Fruit fly (Drosophila melanogaster) whole organism, embryonic: ENCODE results near the gene CG13917.

Experiments used
- C15 ChIP-seq: fragments of 200-800 bp; sonication (Bioruptor generic); IDR thresholded peaks from 3 replicates; pipeline ENCODE4 v1.3.6; 2022; ENCODE audit warnings: missing biosample characterization, missing genetic modification characterization
- CG10321 ChIP-seq: fragments of 200-800 bp; sonication (Bioruptor generic); IDR thresholded peaks from 2 replicates; pipeline ENCODE4 v1.3.6; 2022; ENCODE audit warnings: missing biosample characterization, missing genetic modification characterization
- CG10543 ChIP-seq: fragments of 200-800 bp; sonication (Bioruptor generic); optimal IDR thresholded peaks from 3 replicates; lab custom pipeline; 2017; ENCODE audit warnings: missing biosample characterization, mild to moderate bottlenecking, missing genetic modification characterization, moderate library complexity
- CG14014 ChIP-seq: fragments of 200-800 bp; sonication (Bioruptor generic); IDR thresholded peaks from 2 replicates; pipeline ENCODE4 v1.3.6; 2022; ENCODE audit warnings: missing biosample characterization, missing genetic modification characterization
- CG14860 ChIP-seq: fragments of 200-800 bp; sonication (Bioruptor generic); IDR thresholded peaks from 3 replicates; pipeline ENCODE4 v1.3.6; 2022; ENCODE audit warnings: missing biosample characterization, missing genetic modification characterization; ENCODE audit not compliant: partially characterized antibody
- CG14965 ChIP-seq: fragments of 200-800 bp; sonication (Bioruptor generic); optimal IDR thresholded peaks from 2 replicates; lab custom pipeline; 2016; ENCODE audit warnings: missing biosample characterization, missing genetic modification characterization, borderline replicate concordance
- CG1602 ChIP-seq: fragments of 200-800 bp; sonication (Bioruptor generic); optimal IDR thresholded peaks from 3 replicates; lab custom pipeline; 2016; ENCODE audit warnings: missing biosample characterization, missing genetic modification characterization
- CG1603 ChIP-seq: fragments of 200-800 bp; sonication (Bioruptor generic); optimal IDR thresholded peaks from 2 replicates; lab custom pipeline; 2019; ENCODE audit warnings: missing biosample characterization, mild to moderate bottlenecking, missing genetic modification characterization, moderate library complexity
- CG16863 ChIP-seq: fragments of 200-800 bp; sonication (Bioruptor generic); optimal IDR thresholded peaks from 3 replicates; lab custom pipeline; 2016; ENCODE audit warnings: missing biosample characterization, missing genetic modification characterization
- CG17385 ChIP-seq: fragments of 200-800 bp; sonication (Bioruptor generic); optimal IDR thresholded peaks from 3 replicates; lab custom pipeline; 2018; ENCODE audit warnings: missing biosample characterization, mild to moderate bottlenecking, missing genetic modification characterization
- CG18599 ChIP-seq: fragments of 200-800 bp; sonication (Bioruptor generic); optimal IDR thresholded peaks from 3 replicates; lab custom pipeline; 2017; ENCODE audit warnings: missing biosample characterization, missing genetic modification characterization, mild to moderate bottlenecking, moderate library complexity, missing genetic modification reagents
- CG18619 ChIP-seq: fragments of 200-800 bp; sonication (Bioruptor generic); optimal IDR thresholded peaks from 3 replicates; lab custom pipeline; 2017; ENCODE audit warnings: missing biosample characterization, mild to moderate bottlenecking, missing genetic modification characterization
- CG2712 ChIP-seq: fragments of 200-800 bp; optimal IDR thresholded peaks from 3 replicates; lab custom pipeline; 2019; ENCODE audit warnings: missing biosample characterization, mild to moderate bottlenecking, missing genetic modification characterization, moderate library complexity
- CG31388 ChIP-seq: fragments of 200-800 bp; sonication (Bioruptor generic); optimal IDR thresholded peaks from 2 replicates; lab custom pipeline; 2016; ENCODE audit warnings: missing biosample characterization, missing genetic modification characterization
- CG4854 ChIP-seq: fragments of 200-800 bp; sonication (Bioruptor generic); optimal IDR thresholded peaks from 2 replicates; lab custom pipeline; 2016; ENCODE audit warnings: missing biosample characterization, missing genetic modification characterization, inconsistent platforms
- CG6689 ChIP-seq: fragments of 200-800 bp; sonication (Bioruptor generic); IDR thresholded peaks from 2 replicates; pipeline ENCODE4 v1.3.6; 2022; ENCODE audit warnings: missing biosample characterization, missing genetic modification characterization
- CG6765 ChIP-seq: fragments of 200-800 bp; sonication (Bioruptor generic); optimal IDR thresholded peaks from 3 replicates; lab custom pipeline; 2017; ENCODE audit warnings: missing biosample characterization, mild to moderate bottlenecking, missing genetic modification characterization
- CG8478 ChIP-seq: fragments of >200 bp; optimal IDR thresholded peaks from 2 replicates; lab custom pipeline; 2018
- CG9797 ChIP-seq: fragments of 200-800 bp; sonication (Bioruptor generic); optimal IDR thresholded peaks from 3 replicates; lab custom pipeline; 2018; ENCODE audit warnings: missing biosample characterization, mild to moderate bottlenecking, missing genetic modification characterization
- CrebB ChIP-seq: fragments of 200-800 bp; sonication (Bioruptor generic); optimal IDR thresholded peaks from 3 replicates; lab custom pipeline; 2018; ENCODE audit warnings: missing biosample characterization, mild to moderate bottlenecking, missing genetic modification characterization
- D ChIP-seq, 2 experiments: fragments of 200-800 bp in 1 of 2; fragments of >200 bp in 1 of 2; sonication (Bioruptor generic) in 1 of 2; optimal IDR thresholded peaks; 2 replicates in 1 of 2; 3 replicates in 1 of 2; lab custom pipeline; 2017; ENCODE audit warnings: mild to moderate bottlenecking in 1 of 2, missing biosample characterization in 1 of 2, missing genetic modification characterization in 1 of 2, missing genetic modification reagents in 1 of 2
- Doc2 ChIP-seq: fragments of 200-800 bp; sonication (Bioruptor generic); IDR thresholded peaks from 2 replicates; pipeline ENCODE4 v1.3.6; 2022; ENCODE audit warnings: missing biosample characterization, missing genetic modification characterization
- Fer3 ChIP-seq: fragments of 200-800 bp; sonication (Bioruptor generic); optimal IDR thresholded peaks from 2 replicates; lab custom pipeline; 2018; ENCODE audit warnings: missing biosample characterization, mild to moderate bottlenecking, missing genetic modification characterization, moderate library complexity
- Lim3 ChIP-seq: fragments of 200-800 bp; sonication (Bioruptor generic); IDR thresholded peaks from 2 replicates; pipeline ENCODE4 v1.3.6; 2022; ENCODE audit warnings: missing biosample characterization, missing genetic modification characterization
- MESR4 ChIP-seq: fragments of 200-800 bp; sonication (Bioruptor generic); optimal IDR thresholded peaks from 2 replicates; lab custom pipeline; 2018; ENCODE audit warnings: missing biosample characterization, mild to moderate bottlenecking, missing genetic modification characterization, moderate library complexity
- MTF-1 ChIP-seq: fragments of 200-800 bp; sonication (Bioruptor generic); optimal IDR thresholded peaks from 2 replicates; lab custom pipeline; 2018; ENCODE audit warnings: missing biosample characterization, mild to moderate bottlenecking, missing genetic modification characterization, borderline replicate concordance
- NC2α ChIP-seq: fragments of 200-800 bp; sonication (Bioruptor generic); optimal IDR thresholded peaks from 2 replicates; lab custom pipeline; 2016; ENCODE audit warnings: missing biosample characterization, missing genetic modification characterization
- Xrp1 ChIP-seq: fragments of 200-800 bp; sonication (Bioruptor generic); IDR thresholded peaks from 2 replicates; pipeline ENCODE4 v1.3.6; 2022; ENCODE audit warnings: missing biosample characterization, missing genetic modification characterization
- ab ChIP-seq: fragments of 200-800 bp; sonication (Bioruptor generic); optimal IDR thresholded peaks from 2 replicates; lab custom pipeline; 2016; ENCODE audit warnings: missing biosample characterization, missing genetic modification characterization
- ac ChIP-seq: fragments of 200-800 bp; sonication (Bioruptor generic); optimal IDR thresholded peaks from 3 replicates; lab custom pipeline; 2017; ENCODE audit warnings: missing biosample characterization, mild to moderate bottlenecking, missing genetic modification characterization
- az2 ChIP-seq: fragments of 200-800 bp; sonication (Bioruptor generic); optimal IDR thresholded peaks from 3 replicates; lab custom pipeline; 2016; ENCODE audit warnings: missing biosample characterization, missing genetic modification characterization
- bab2 ChIP-seq: fragments of 200-800 bp; sonication (Bioruptor generic); optimal IDR thresholded peaks from 2 replicates; lab custom pipeline; 2016; ENCODE audit warnings: missing biosample characterization, missing genetic modification characterization
- br ChIP-seq: fragments of >200 bp; optimal IDR thresholded peaks from 2 replicates; lab custom pipeline; 2017
- cato ChIP-seq: fragments of 200-800 bp; sonication (Bioruptor generic); optimal IDR thresholded peaks from 2 replicates; lab custom pipeline; 2016; ENCODE audit warnings: missing biosample characterization, missing genetic modification characterization, borderline replicate concordance
- crc ChIP-seq: fragments of 200-800 bp; sonication (Bioruptor generic); optimal IDR thresholded peaks from 2 replicates; lab custom pipeline; 2016; ENCODE audit warnings: missing biosample characterization, missing genetic modification characterization
- crp ChIP-seq, 2 experiments: fragments of 200-800 bp; sonication (Bioruptor generic); optimal IDR thresholded peaks; 2 replicates in 1 of 2; 3 replicates in 1 of 2; lab custom pipeline; 2017; ENCODE audit warnings: missing biosample characterization in 2 of 2, missing genetic modification characterization in 2 of 2, mild to moderate bottlenecking in 1 of 2, moderate library complexity in 1 of 2
- dimm ChIP-seq: fragments of 200-800 bp; sonication (Bioruptor generic); IDR thresholded peaks from 2 replicates; pipeline ENCODE4 v1.3.6; 2022; ENCODE audit warnings: missing biosample characterization, missing genetic modification characterization
- dmrt11E ChIP-seq: fragments of 200-800 bp; sonication (Bioruptor generic); optimal IDR thresholded peaks from 3 replicates; lab custom pipeline; 2018; ENCODE audit warnings: missing biosample characterization, mild to moderate bottlenecking, missing genetic modification characterization, moderate library complexity
- ewg ChIP-seq: fragments of 200-800 bp; sonication (Bioruptor generic); optimal IDR thresholded peaks from 3 replicates; lab custom pipeline; 2017; ENCODE audit warnings: mild to moderate bottlenecking, missing biosample characterization, missing genetic modification reagents, missing genetic modification characterization
- fd102C ChIP-seq: fragments of 200-800 bp; sonication (Bioruptor generic); optimal IDR thresholded peaks from 2 replicates; lab custom pipeline; 2018; ENCODE audit warnings: missing biosample characterization, mild to moderate bottlenecking, missing genetic modification characterization, moderate library complexity
- ham ChIP-seq: fragments of 200-800 bp; sonication (Bioruptor generic); IDR thresholded peaks from 2 replicates; pipeline ENCODE4 v1.3.6; 2022; ENCODE audit warnings: missing biosample characterization, missing genetic modification characterization
- hth ChIP-seq: fragments of >200 bp; optimal IDR thresholded peaks from 2 replicates; lab custom pipeline; 2017; ENCODE audit warnings: inconsistent platforms
- ken ChIP-seq: fragments of 200-800 bp; sonication (Bioruptor generic); IDR thresholded peaks from 3 replicates; pipeline ENCODE4 v1.3.6; 2022; ENCODE audit warnings: missing biosample characterization, missing genetic modification characterization
- knrl ChIP-seq: fragments of 200-800 bp; sonication (Bioruptor generic); IDR thresholded peaks from 3 replicates; pipeline ENCODE4 v1.3.6; 2022; ENCODE audit warnings: missing biosample characterization, missing genetic modification characterization; ENCODE audit not compliant: partially characterized antibody
- rib ChIP-seq: fragments of 200-800 bp; sonication (Bioruptor generic); IDR thresholded peaks from 2 replicates; pipeline ENCODE4 v1.3.6; 2022; ENCODE audit warnings: missing biosample characterization, missing genetic modification characterization
- salm ChIP-seq: fragments of 200-800 bp; sonication (Bioruptor generic); optimal IDR thresholded peaks from 2 replicates; lab custom pipeline; 2018; ENCODE audit warnings: missing biosample characterization, mild to moderate bottlenecking, missing genetic modification characterization
- sd ChIP-seq: fragments of 200-800 bp; sonication (Bioruptor generic); optimal IDR thresholded peaks from 3 replicates; lab custom pipeline; 2018; ENCODE audit warnings: missing biosample characterization, mild to moderate bottlenecking, missing genetic modification characterization, moderate library complexity
- sens-2 ChIP-seq: fragments of 200-800 bp; sonication (Bioruptor generic); IDR thresholded peaks from 2 replicates; pipeline ENCODE4 v1.3.6; 2022; ENCODE audit warnings: missing biosample characterization, missing genetic modification characterization
- slbo ChIP-seq: fragments of 200-800 bp; sonication (Bioruptor generic); IDR thresholded peaks from 2 replicates; pipeline ENCODE4 v1.3.6; 2022; ENCODE audit warnings: missing biosample characterization, missing genetic modification characterization
- ttk ChIP-seq: fragments of 200-800 bp; sonication (Bioruptor generic); IDR thresholded peaks from 2 replicates; pipeline ENCODE4 v2.1.2; 2022; ENCODE audit warnings: missing biosample characterization, missing genetic modification characterization
- zfh2 ChIP-seq: fragments of 200-800 bp; sonication (Bioruptor generic); optimal IDR thresholded peaks from 2 replicates; lab custom pipeline; 2016; ENCODE audit warnings: missing biosample characterization, missing genetic modification characterization

CG13917 gene

DNA sequence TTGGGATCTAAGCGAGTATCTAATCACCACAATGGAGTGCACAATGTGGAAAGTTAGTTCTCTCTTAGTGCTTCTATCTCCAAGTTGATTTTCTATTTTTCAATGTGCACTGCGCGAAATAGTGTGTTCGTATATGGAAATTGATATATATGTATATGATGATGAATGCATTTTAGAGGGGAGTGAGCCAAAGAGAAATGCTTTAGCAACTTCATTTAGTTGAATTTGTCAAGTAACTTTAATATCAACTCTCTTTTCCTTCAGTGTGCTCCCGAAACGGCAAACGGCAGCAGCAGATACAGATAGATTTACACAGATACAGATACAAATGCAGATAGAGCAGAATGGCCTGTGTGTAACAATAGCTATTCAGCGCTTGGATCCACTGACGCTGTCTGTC is 7.5 kb downstream of the CG13917 start (continued):
- no peak for TF ChIP-seq CG6765 (GFP tag; lab: Kevin White, UChicago)
- TF ChIP-seq bab2: peak; percentile 69
- peak; percentile 57; the same call in 1 of the 2 replicates for TF ChIP-seq ttk (GFP tag; lab: Robert Waterston, UW)
- peak; percentile 72 for TF ChIP-seq dmrt11E (tag; lab: Kevin White, UChicago)
- TF ChIP-seq Doc2 (GFP tag; lab: Robert Waterston, UW): no peak
- peak; percentile 53; the same call in 1 of the 2 replicates for TF ChIP-seq sens-2 (GFP tag; lab: Robert Waterston, UW)
- peak; percentile 64; the same call in 2 of the 3 replicates for TF ChIP-seq ken (GFP tag; lab: Robert Waterston, UW)
- no peak for TF ChIP-seq ham (GFP tag; lab: Robert Waterston, UW)
- no peak for TF ChIP-seq crc (GFP tag; lab: Kevin White, UChicago)
- peak; percentile 44 for TF ChIP-seq NC2α (GFP tag; lab: Kevin White, UChicago)
- no peak for TF ChIP-seq MTF-1
- TF ChIP-seq MESR4 (GFP tag; lab: Kevin White, UChicago): no peak
- peak; percentile 66 for TF ChIP-seq CG1602
- TF ChIP-seq sd (tag; lab: Kevin White, UChicago): no peak
- TF ChIP-seq br (lab: Kevin White, UChicago): no peak
- TF ChIP-seq Xrp1 (GFP tag; lab: Robert Waterston, UW): peak; percentile 86
- peak; percentile 75 for TF ChIP-seq CG6689 (GFP tag; lab: Robert Waterston, UW)
- TF ChIP-seq CG18619 (GFP tag; lab: Kevin White, UChicago): peak; percentile 38
- TF ChIP-seq CG14965 (GFP tag; lab: Kevin White, UChicago): no peak
- peak; percentile 6 for TF ChIP-seq salm (tag; lab: Kevin White, UChicago)
- peak; percentile 0 for TF ChIP-seq ac
- TF ChIP-seq C15: no peak
- peak; percentile 26 for TF ChIP-seq Fer3 (tag; lab: Kevin White, UChicago)
- no peak for TF ChIP-seq D (optimal IDR thresholded peaks at IDR 0.05; lab: Kevin White, UChicago)
- no peak for TF ChIP-seq D (GFP tag; optimal IDR thresholded peaks at IDR 0.05; lab: Kevin White, UChicago)
- TF ChIP-seq CG8478: no peak
- TF ChIP-seq CG10321 (GFP tag; lab: Robert Waterston, UW): no peak
- peak; percentile 84 for TF ChIP-seq CG1603
- no peak for TF ChIP-seq CG9797 (GFP tag; lab: Kevin White, UChicago)
- no peak for TF ChIP-seq knrl (GFP tag; lab: Robert Waterston, UW)
- no peak for TF ChIP-seq CG14860 (GFP tag; lab: Robert Waterston, UW)
- no peak for TF ChIP-seq zfh2 (GFP tag; lab: Kevin White, UChicago)
- TF ChIP-seq CG18599 (GFP tag; lab: Kevin White, UChicago): no peak
- TF ChIP-seq CG14014: peak; percentile 48; the same call in 1 of the 2 replicates
- peak; percentile 80 for TF ChIP-seq CG2712 (tag; lab: Kevin White, UChicago)
- peak; percentile 66 for TF ChIP-seq slbo
- TF ChIP-seq hth (lab: Kevin White, UChicago): no peak
- TF ChIP-seq CG4854 (GFP tag; lab: Kevin White, UChicago): no peak
- no peak for TF ChIP-seq crp (GFP tag; optimal IDR thresholded peaks at IDR 0.05; lab: Kevin White, UChicago)
- peak; percentile 57 for TF ChIP-seq ewg
- TF ChIP-seq CrebB: peak; percentile 12
- TF ChIP-seq fd102C (GFP tag; lab: Kevin White, UChicago): no peak
- TF ChIP-seq dimm (GFP tag; lab: Robert Waterston, UW): no peak
- TF ChIP-seq Lim3 (GFP tag; lab: Robert Waterston, UW): no peak
- TF ChIP-seq CG10543: no peak
- TF ChIP-seq cato (GFP tag; lab: Kevin White, UChicago): peak; percentile 51
- no peak for TF ChIP-seq rib (GFP tag; lab: Robert Waterston, UW)
- no peak for TF ChIP-seq CG31388 (GFP tag; lab: Kevin White, UChicago)
- TF ChIP-seq ab (GFP tag; lab: Kevin White, UChicago): no peak
- peak; percentile 45 for TF ChIP-seq CG17385 (GFP tag; lab: Kevin White, UChicago)
- peak; percentile 65 for TF ChIP-seq az2 (GFP tag; lab: Kevin White, UChicago)
- peak; percentile 56 for TF ChIP-seq CG16863
